Worm (Caenorhabditis elegans) whole organism, L1 larva: Measurements from ENCODE around the gene M163.22.
A peak's percentile ranks its signal among the peaks of the same experiment; 100 is the strongest.

Experiments
- C04F5.9 ChIP-seq: sonication (generic microtip); optimal IDR thresholded peaks from 2 replicates; lab custom pipeline; 2016; ENCODE audit warnings: missing genetic modification characterization, missing compliant biosample characterization
- C16A3.4 ChIP-seq: fragments of 150-350 bp; optimal IDR thresholded peaks from 2 replicates; lab custom pipeline; 2014; ENCODE audit warnings: missing biosample characterization, missing genetic modification characterization
- F16B12.6 ChIP-seq: fragments of 150-350 bp; optimal IDR thresholded peaks from 2 replicates; lab custom pipeline; 2014; ENCODE audit warnings: missing biosample characterization, missing genetic modification characterization
- Y116A8C.19 ChIP-seq: sonication (generic microtip); optimal IDR thresholded peaks from 2 replicates; lab custom pipeline; 2016; ENCODE audit warnings: missing compliant biosample characterization, missing genetic modification characterization, borderline replicate concordance
- aha-1 ChIP-seq: fragments of 150-350 bp; optimal IDR thresholded peaks from 2 replicates; lab custom pipeline; 2014; ENCODE audit warnings: missing biosample characterization, missing genetic modification characterization
- aly-2 ChIP-seq: fragments of 150-350 bp; optimal IDR thresholded peaks from 2 replicates; lab custom pipeline; 2014; ENCODE audit warnings: missing biosample characterization, missing genetic modification characterization
- ama-1 ChIP-seq: fragments of 150-350 bp; optimal IDR thresholded peaks from 2 replicates; lab custom pipeline; 2014
- blmp-1 ChIP-seq: fragments of 150-350 bp; optimal IDR thresholded peaks from 2 replicates; lab custom pipeline; 2014; ENCODE audit warnings: missing biosample characterization, missing genetic modification characterization
- ceh-63 ChIP-seq: fragments of 200-800 bp; sonication (Bioruptor generic); optimal IDR thresholded peaks from 2 replicates; lab custom pipeline; 2018; ENCODE audit warnings: mild to moderate bottlenecking, missing genetic modification characterization, missing compliant biosample characterization
- dpl-1 ChIP-seq, 3 experiments: fragments of 150-350 bp in 2 of 3; sonication (generic microtip) in 1 of 3; optimal IDR thresholded peaks; 2 replicates each; lab custom pipeline; 2014 to 2017; ENCODE audit warnings: missing biosample characterization in 3 of 3, missing genetic modification characterization in 3 of 3, missing genetic modification reagents in 3 of 3
- dsc-1 ChIP-seq: sonication (generic microtip); optimal IDR thresholded peaks from 2 replicates; lab custom pipeline; 2016; ENCODE audit warnings: mild to moderate bottlenecking, missing genetic modification characterization, missing compliant biosample characterization
- efl-1 ChIP-seq, 4 experiments: fragments of 150-350 bp; optimal IDR thresholded peaks in 3 of 4; peaks in 1 of 4; 1 replicate in 1 of 4; 2 replicates in 3 of 4; lab custom pipeline; 2014; ENCODE audit warnings: missing biosample characterization in 2 of 4, missing genetic modification characterization in 2 of 4, missing genetic modification reagents in 2 of 4
- efl-3 ChIP-seq: fragments of 200-800 bp; sonication (Bioruptor generic); optimal IDR thresholded peaks from 2 replicates; lab custom pipeline; 2018; ENCODE audit warnings: mild to moderate bottlenecking, missing genetic modification characterization, missing compliant biosample characterization
- egl-27 ChIP-seq, 2 experiments: fragments of 150-350 bp in 1 of 2; sonication (generic microtip); optimal IDR thresholded peaks; 3 replicates each; lab custom pipeline; 2017 to 2018; ENCODE audit warnings: missing biosample characterization in 2 of 2, missing genetic modification characterization in 2 of 2, missing genetic modification reagents in 2 of 2
- elt-2 ChIP-seq: sonication (generic microtip); optimal IDR thresholded peaks from 2 replicates; lab custom pipeline; 2016; ENCODE audit warnings: missing genetic modification characterization, mild to moderate bottlenecking, inconsistent platforms, missing compliant biosample characterization, missing genetic modification reagents
- elt-3 ChIP-seq, 6 experiments: fragments of 150-350 bp in 1 of 6; sonication (generic microtip); optimal IDR thresholded peaks; 2 replicates each; lab custom pipeline; 2017 to 2018; ENCODE audit warnings: missing biosample characterization in 6 of 6, missing genetic modification characterization in 6 of 6, inconsistent platforms in 1 of 6
- ets-5 ChIP-seq: fragments of 200-800 bp; sonication (Bioruptor generic); IDR thresholded peaks from 2 replicates; pipeline ENCODE4 v1.3.6; 2022; ENCODE audit warnings: missing genetic modification characterization, missing compliant biosample characterization
- fkh-10 ChIP-seq: sonication (generic microtip); optimal IDR thresholded peaks from 2 replicates; lab custom pipeline; 2017; ENCODE audit warnings: missing biosample characterization, missing genetic modification reagents, missing genetic modification characterization
- fkh-4 ChIP-seq: sonication (generic microtip); optimal IDR thresholded peaks from 2 replicates; lab custom pipeline; 2016; ENCODE audit warnings: missing compliant biosample characterization, missing genetic modification characterization, borderline replicate concordance
- fkh-8 ChIP-seq: sonication (generic microtip); optimal IDR thresholded peaks from 2 replicates; lab custom pipeline; 2016; ENCODE audit warnings: mild to moderate bottlenecking, missing genetic modification characterization, missing compliant biosample characterization
- fos-1 ChIP-seq: fragments of 150-350 bp; optimal IDR thresholded peaks from 2 replicates; lab custom pipeline; 2014; ENCODE audit warnings: missing biosample characterization, missing genetic modification characterization
- grh-1 ChIP-seq: fragments of 200-800 bp; sonication (Bioruptor generic); IDR thresholded peaks from 2 replicates; pipeline ENCODE4 v1.3.6; 2022; ENCODE audit warnings: missing genetic modification reagents, missing genetic modification characterization, missing compliant biosample characterization
- hlh-17 ChIP-seq: fragments of 200-800 bp; sonication (Bioruptor generic); optimal IDR thresholded peaks from 2 replicates; lab custom pipeline; 2018; ENCODE audit warnings: missing genetic modification characterization, mild to moderate bottlenecking, missing compliant biosample characterization, moderate library complexity, borderline replicate concordance
- hlh-4 ChIP-seq: sonication (generic microtip); optimal IDR thresholded peaks from 2 replicates; lab custom pipeline; 2016; ENCODE audit warnings: mild to moderate bottlenecking, missing genetic modification characterization, missing compliant biosample characterization
- hpl-2 ChIP-seq: fragments of 150-350 bp; optimal IDR thresholded peaks from 2 replicates; lab custom pipeline; 2014; ENCODE audit warnings: missing biosample characterization, missing genetic modification reagents, missing genetic modification characterization
- irx-1 ChIP-seq: sonication (generic microtip); optimal IDR thresholded peaks from 2 replicates; lab custom pipeline; 2016; ENCODE audit warnings: missing genetic modification characterization, missing compliant biosample characterization
- isw-1 ChIP-seq: fragments of 200-800 bp; sonication (Bioruptor generic); IDR thresholded peaks from 2 replicates; pipeline ENCODE4 v1.3.6; 2022; ENCODE audit warnings: missing genetic modification characterization, missing compliant biosample characterization
- lin-13 ChIP-seq: fragments of 150-350 bp; optimal IDR thresholded peaks from 2 replicates; lab custom pipeline; 2014; ENCODE audit warnings: missing biosample characterization, missing genetic modification reagents, missing genetic modification characterization
- lin-35 ChIP-seq, 2 experiments: fragments of 150-350 bp; optimal IDR thresholded peaks; 2 replicates each; lab custom pipeline; 2014; ENCODE audit warnings: missing biosample characterization in 2 of 2, missing genetic modification characterization in 2 of 2, missing genetic modification reagents in 2 of 2
- lsy-2 ChIP-seq, 2 experiments: fragments of 150-350 bp; optimal IDR thresholded peaks; 2 replicates each; lab custom pipeline; 2014; ENCODE audit warnings: missing biosample characterization in 2 of 2, missing genetic modification characterization in 2 of 2
- mdl-1 ChIP-seq, 2 experiments: fragments of 150-350 bp; optimal IDR thresholded peaks; 2 replicates each; lab custom pipeline; 2014 to 2017; ENCODE audit warnings: missing biosample characterization in 2 of 2, missing genetic modification characterization in 2 of 2, inconsistent platforms in 1 of 2
- mef-2 ChIP-seq: fragments of 150-350 bp; optimal IDR thresholded peaks from 2 replicates; lab custom pipeline; 2014; ENCODE audit warnings: missing biosample characterization, missing genetic modification characterization
- mep-1 ChIP-seq: fragments of 150-350 bp; optimal IDR thresholded peaks from 2 replicates; lab custom pipeline; 2014; ENCODE audit warnings: missing biosample characterization, missing genetic modification characterization
- nhr-19 ChIP-seq: fragments of 200-800 bp; sonication (Bioruptor generic); conservative IDR thresholded peaks from 2 replicates; pipeline ENCODE4 v1.3.6; 2022; ENCODE audit warnings: missing genetic modification characterization, missing compliant biosample characterization
- nhr-20 ChIP-seq: sonication (generic microtip); optimal IDR thresholded peaks from 2 replicates; lab custom pipeline; 2016; ENCODE audit warnings: mild to moderate bottlenecking, missing genetic modification characterization, missing compliant biosample characterization
- nhr-237 ChIP-seq: fragments of 150-350 bp; optimal IDR thresholded peaks from 2 replicates; lab custom pipeline; 2014; ENCODE audit warnings: missing biosample characterization, missing genetic modification characterization
- nhr-77 ChIP-seq: fragments of 150-350 bp; optimal IDR thresholded peaks from 2 replicates; lab custom pipeline; 2014; ENCODE audit warnings: missing biosample characterization, missing genetic modification characterization
- nhr-84 ChIP-seq: sonication (generic microtip); optimal IDR thresholded peaks from 2 replicates; lab custom pipeline; 2017; ENCODE audit warnings: missing biosample characterization, missing genetic modification characterization
- pax-3 ChIP-seq: fragments of 200-800 bp; sonication (Bioruptor generic); optimal IDR thresholded peaks from 2 replicates; lab custom pipeline; 2018; ENCODE audit warnings: mild to moderate bottlenecking, missing genetic modification characterization, moderate library complexity, missing compliant biosample characterization
- skn-1 ChIP-seq: fragments of 150-350 bp; optimal IDR thresholded peaks from 2 replicates; lab custom pipeline; 2014; ENCODE audit warnings: missing biosample characterization, missing genetic modification characterization
- snpc-4 ChIP-seq: fragments of 150-350 bp; optimal IDR thresholded peaks from 2 replicates; lab custom pipeline; 2014; ENCODE audit warnings: missing biosample characterization, missing genetic modification characterization
- snu-23 ChIP-seq: sonication (generic microtip); optimal IDR thresholded peaks from 2 replicates; lab custom pipeline; 2016; ENCODE audit warnings: missing genetic modification characterization, missing compliant biosample characterization
- sup-37 ChIP-seq: fragments of 200-800 bp; sonication (Bioruptor generic); optimal IDR thresholded peaks from 2 replicates; lab custom pipeline; 2018; ENCODE audit warnings: mild to moderate bottlenecking, missing genetic modification characterization, missing compliant biosample characterization
- swsn-7 ChIP-seq: sonication (generic microtip); optimal IDR thresholded peaks from 2 replicates; lab custom pipeline; 2016; ENCODE audit warnings: missing genetic modification characterization, missing compliant biosample characterization
- tbx-2 ChIP-seq: sonication (generic microtip); optimal IDR thresholded peaks from 2 replicates; lab custom pipeline; 2016; ENCODE audit warnings: missing genetic modification characterization, missing compliant biosample characterization
- unc-130 ChIP-seq: fragments of 150-350 bp; optimal IDR thresholded peaks from 2 replicates; lab custom pipeline; 2017; ENCODE audit warnings: missing biosample characterization, missing genetic modification characterization, inconsistent platforms
- unc-86 ChIP-seq: sonication (generic microtip); optimal IDR thresholded peaks from 2 replicates; lab custom pipeline; 2016; ENCODE audit warnings: missing genetic modification characterization, missing compliant biosample characterization
- unc-98 ChIP-seq: fragments of 200-800 bp; sonication (Bioruptor generic); IDR thresholded peaks from 2 replicates; pipeline ENCODE4 v1.3.6; 2022; ENCODE audit warnings: missing genetic modification characterization, missing compliant biosample characterization
- vab-15 ChIP-seq: sonication (generic microtip); optimal IDR thresholded peaks from 2 replicates; lab custom pipeline; 2017; ENCODE audit warnings: missing genotype, mild to moderate bottlenecking, missing genetic modification characterization, missing compliant biosample characterization
- zip-4 ChIP-seq: fragments of 200-800 bp; sonication (Bioruptor generic); optimal IDR thresholded peaks from 2 replicates; lab custom pipeline; 2018; ENCODE audit warnings: mild to moderate bottlenecking, missing genetic modification characterization, moderate library complexity, missing compliant biosample characterization
- ztf-11 ChIP-seq, 2 experiments: sonication (generic microtip); optimal IDR thresholded peaks; 2 replicates each; lab custom pipeline; 2016 to 2017; ENCODE audit warnings: missing genetic modification characterization in 2 of 2, missing biosample characterization in 1 of 2, missing compliant biosample characterization in 1 of 2
- ztf-4 ChIP-seq: fragments of 150-350 bp; optimal IDR thresholded peaks from 2 replicates; lab custom pipeline; 2014; ENCODE audit warnings: missing biosample characterization, missing genetic modification characterization

The M163.22 gene

ce11 chrX:14476625-14477257 lies 11.0 kb downstream of the M163.22 start:
- TF ChIP-seq grh-1 (GFP tag; lab: Robert Waterston, UW), result peak; percentile 45; the same call in 1 of the 2 replicates
- peak; percentile 44; the same call in 1 of the 2 replicates for TF ChIP-seq isw-1 (GFP tag; lab: Robert Waterston, UW)
- peak in 3 of 6 experiments; percentile 18 to 79 (median 66) for TF ChIP-seq elt-3 (tag; optimal IDR thresholded peaks at IDR 0.05; lab: Kevin White, UChicago)
- no peak for TF ChIP-seq nhr-84 (tag; lab: Kevin White, UChicago)
- TF ChIP-seq lin-35 (GFP tag; optimal IDR thresholded peaks at IDR 0.05; lab: Kevin White, UChicago), result peak in 1 of 2 experiments; percentile 66
- peak; percentile 56 for TF ChIP-seq elt-2 (tag; lab: Kevin White, UChicago)
- no peak for TF ChIP-seq blmp-1
- no peak for TF ChIP-seq fkh-10 (GFP tag; lab: Kevin White, UChicago)
- no peak for TF ChIP-seq fkh-4 (tag; lab: Kevin White, UChicago)
- no peak for TF ChIP-seq dsc-1
- TF ChIP-seq F16B12.6 (tag; lab: Kevin White, UChicago), result no peak
- peak; percentile 83 for TF ChIP-seq skn-1 (tag; lab: Kevin White, UChicago)
- peak; percentile 98 for TF ChIP-seq snpc-4
- TF ChIP-seq mef-2 (tag; lab: Kevin White, UChicago), result no peak
- TF ChIP-seq nhr-19 (GFP tag; lab: Robert Waterston, UW), result peak; percentile 71
- no peak for TF ChIP-seq hlh-17
- no peak for TF ChIP-seq ztf-11 (tag; optimal IDR thresholded peaks at IDR 0.05; lab: Kevin White, UChicago)
- no peak for TF ChIP-seq hpl-2 (GFP tag; lab: Kevin White, UChicago)
- no peak for TF ChIP-seq egl-27 (tag; optimal IDR thresholded peaks at IDR 0.05; lab: Kevin White, UChicago)
- TF ChIP-seq lin-13 (GFP tag; lab: Kevin White, UChicago), result no peak
- peak in 1 of 2 experiments; percentile 50 for TF ChIP-seq mdl-1 (tag; optimal IDR thresholded peaks at IDR 0.05; lab: Kevin White, UChicago)
- TF ChIP-seq unc-130, result peak; percentile 7
- no peak for TF ChIP-seq ztf-4
- TF ChIP-seq sup-37 (GFP tag; lab: Kevin White, UChicago), result no peak
- TF ChIP-seq ceh-63 (GFP tag; lab: Kevin White, UChicago), result no peak
- no peak for TF ChIP-seq Y116A8C.19 (tag; lab: Kevin White, UChicago)
- no peak for TF ChIP-seq pax-3 (tag; lab: Kevin White, UChicago)
- TF ChIP-seq nhr-20 (tag; lab: Kevin White, UChicago), result peak; percentile 71
- peak in 1 of 2 experiments; percentile 19 for TF ChIP-seq efl-1 (optimal IDR thresholded peaks at IDR 0.05; lab: Kevin White, UChicago)
- TF ChIP-seq efl-1 (GFP tag; optimal IDR thresholded peaks at IDR 0.05 in 1 of 2; lab: Kevin White, UChicago), result peak in 1 of 2 experiments; percentile 95
- TF ChIP-seq nhr-237 (tag; lab: Kevin White, UChicago), result no peak
- no peak for TF ChIP-seq efl-3 (GFP tag; lab: Kevin White, UChicago)
- TF ChIP-seq swsn-7 (tag; lab: Kevin White, UChicago), result peak; percentile 54
- no peak for TF ChIP-seq fkh-8 (tag; lab: Kevin White, UChicago)
- no peak for TF ChIP-seq unc-86 (tag; lab: Kevin White, UChicago)
- TF ChIP-seq C16A3.4 (tag; lab: Kevin White, UChicago), result peak; percentile 65
- TF ChIP-seq snu-23 (GFP tag; lab: Kevin White, UChicago), result peak; percentile 63
- no peak for TF ChIP-seq vab-15 (tag; lab: Kevin White, UChicago)
- TF ChIP-seq zip-4 (GFP tag; lab: Kevin White, UChicago), result peak; percentile 98
- no peak for TF ChIP-seq ama-1
- TF ChIP-seq mep-1 (tag; lab: Kevin White, UChicago), result no peak
- peak; percentile 46 for TF ChIP-seq tbx-2 (tag; lab: Kevin White, UChicago)
- peak; percentile 6 to 53 for TF ChIP-seq lsy-2 (tag; optimal IDR thresholded peaks at IDR 0.05; lab: Kevin White, UChicago)
- no peak for TF ChIP-seq aly-2 (tag; lab: Kevin White, UChicago)
- no peak for TF ChIP-seq fos-1 (tag; lab: Kevin White, UChicago)
- TF ChIP-seq unc-98, result no peak
- no peak for TF ChIP-seq hlh-4 (tag; lab: Kevin White, UChicago)
- TF ChIP-seq nhr-77 (tag; lab: Kevin White, UChicago), result peak; percentile 30
- peak in 2 of 3 experiments; percentile 15 to 30 for TF ChIP-seq dpl-1 (GFP tag; optimal IDR thresholded peaks at IDR 0.05; lab: Kevin White, UChicago)
- TF ChIP-seq aha-1 (tag; lab: Kevin White, UChicago), result no peak
- no peak for TF ChIP-seq C04F5.9 (tag; lab: Kevin White, UChicago)
- TF ChIP-seq ets-5, result no peak
- peak; percentile 67 for TF ChIP-seq irx-1 (tag; lab: Kevin White, UChicago)
